Worm (Caenorhabditis elegans): ENCODE measurements around the gene T05B9.2.

DNA sequence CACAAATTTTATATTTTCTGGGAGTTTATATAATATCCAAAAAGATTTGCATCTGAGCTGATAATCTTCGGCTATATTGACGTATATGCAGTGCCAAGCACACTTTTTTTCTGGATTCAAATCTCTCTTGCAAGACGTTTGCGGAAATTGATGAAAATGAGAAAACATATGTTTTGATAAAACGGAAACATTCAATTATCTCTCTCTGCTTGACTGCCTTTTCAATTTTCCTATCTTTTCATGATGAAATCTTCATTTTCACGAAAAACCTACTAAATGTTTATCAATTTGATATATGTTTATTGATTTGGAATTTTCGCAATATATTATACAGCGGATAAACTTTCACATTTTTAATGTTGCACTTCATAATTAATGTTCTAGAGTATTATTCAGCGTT lies 52.3 kb downstream of the T05B9.2 start:
- TF ChIP-seq lin-35 (GFP tag; optimal IDR thresholded peaks at IDR 0.05) (no peak), nhr-179 (tag; optimal IDR thresholded peaks at IDR 0.05) (no peak), Y79H2A.3 (GFP tag; conservative IDR thresholded peaks at IDR 0.05) (no peak), rpc-1 (optimal IDR thresholded peaks at IDR 0.05) (no peak), rpc-1 (tag; optimal IDR thresholded peaks at IDR 0.05) (no peak), nfya-2 (GFP tag; IDR thresholded peaks at IDR 0.05) (no peak), pbrm-1 (GFP tag; IDR thresholded peaks at IDR 0.05) (no peak), unc-130 (GFP tag; optimal IDR thresholded peaks at IDR 0.05) (no peak)
